Fruit fly (Drosophila melanogaster): ENCODE results near the gene CG9389.

Gene CG9389

DNA sequence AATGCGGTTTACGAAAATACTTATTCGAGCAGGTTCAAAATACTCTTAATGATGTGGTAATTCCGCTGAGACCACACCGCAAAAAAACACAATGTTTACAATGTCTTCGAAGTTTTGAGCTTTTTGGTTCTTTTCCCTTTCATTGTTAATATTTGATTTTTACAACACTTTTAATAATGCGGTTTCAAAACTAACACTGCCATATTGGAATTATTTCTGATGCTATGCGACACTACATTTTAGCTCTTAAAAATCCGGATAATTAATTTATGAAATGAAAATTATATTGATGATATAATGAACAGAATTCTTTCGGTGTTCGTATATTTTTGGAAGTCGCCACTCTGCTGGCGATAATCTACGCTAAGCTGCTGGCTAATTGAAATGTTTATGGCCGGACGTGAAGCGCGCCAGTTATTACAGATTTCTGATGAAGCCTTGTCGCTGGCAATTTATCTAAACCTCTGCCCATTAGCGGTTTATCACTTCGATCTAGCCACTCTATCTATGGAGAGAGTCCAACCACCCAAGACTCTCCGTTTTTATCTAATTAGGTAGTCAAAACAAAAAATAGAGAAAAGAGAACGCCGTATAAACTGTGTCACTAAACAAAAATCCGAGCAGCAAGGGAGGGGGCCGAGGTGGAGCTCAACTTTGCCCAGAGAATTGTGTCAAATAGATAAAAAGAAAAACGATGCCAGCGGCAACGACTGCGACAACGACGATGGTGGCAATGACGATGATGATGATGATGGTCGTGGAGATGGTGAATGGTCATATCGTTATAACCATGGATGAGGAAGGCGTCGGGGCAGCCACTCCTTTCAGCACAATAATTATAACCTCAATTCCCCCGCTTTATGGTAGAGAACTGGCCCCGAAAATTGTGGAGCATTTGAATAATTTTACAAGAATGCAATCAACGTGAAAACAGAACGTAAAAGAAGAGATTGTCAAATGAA lies 14.0 kb downstream of the CG9389 start (continued):
- TF ChIP-seq esn (GFP tag; optimal IDR thresholded peaks at IDR 0.05): peak; percentile 51
- TF ChIP-seq CG8319 (GFP tag; optimal IDR thresholded peaks at IDR 0.05): no peak
- TF ChIP-seq CG6854 (GFP tag; optimal IDR thresholded peaks at IDR 0.05): peak; percentile 13
- no peak for TF ChIP-seq CG6808 (GFP tag; optimal IDR thresholded peaks at IDR 0.05)
- TF ChIP-seq Met (GFP tag; optimal IDR thresholded peaks at IDR 0.05): peak; percentile 57
- no peak for TF ChIP-seq cyc (GFP tag; optimal IDR thresholded peaks at IDR 0.05)
- no peak for TF ChIP-seq CG1621 (tag; optimal IDR thresholded peaks at IDR 0.05)
- TF ChIP-seq Ets96B (tag; optimal IDR thresholded peaks at IDR 0.05): no peak
- TF ChIP-seq net (GFP tag; optimal IDR thresholded peaks at IDR 0.05): no peak
- TF ChIP-seq Eip78C (GFP tag): peak; percentile 83
- no peak for TF ChIP-seq fd85E (GFP tag; optimal IDR thresholded peaks at IDR 0.05)
- TF ChIP-seq fkh (GFP tag; optimal IDR thresholded peaks at IDR 0.05): no peak
- no peak for TF ChIP-seq CG6792 (GFP tag; optimal IDR thresholded peaks at IDR 0.05)
- TF ChIP-seq Ets21C (GFP tag; optimal IDR thresholded peaks at IDR 0.05): no peak
- TF ChIP-seq OdsH (GFP tag; optimal IDR thresholded peaks at IDR 0.05): no peak
- no peak for TF ChIP-seq CG11762 (GFP tag; optimal IDR thresholded peaks at IDR 0.05; ENCODE audit: insufficient read depth)
- TF ChIP-seq svp (GFP tag): peak; percentile 75
- TF ChIP-seq CG3919 (GFP tag; optimal IDR thresholded peaks at IDR 0.05): no peak
- TF ChIP-seq CG10669 (GFP tag; optimal IDR thresholded peaks at IDR 0.05): no peak
- TF ChIP-seq CG7368 (GFP tag; optimal IDR thresholded peaks at IDR 0.05): no peak
- no peak for TF ChIP-seq CG16779 (tag; optimal IDR thresholded peaks at IDR 0.05)
- no peak for TF ChIP-seq Eip75B (GFP tag; optimal IDR thresholded peaks at IDR 0.05)
- no peak for TF ChIP-seq spab (GFP tag; optimal IDR thresholded peaks at IDR 0.05)
- no peak for TF ChIP-seq Eip93F (GFP tag; optimal IDR thresholded peaks at IDR 0.05)
- TF ChIP-seq Hr38 (GFP tag; optimal IDR thresholded peaks at IDR 0.05): no peak
- no peak for TF ChIP-seq CG32006 (GFP tag; optimal IDR thresholded peaks at IDR 0.05)
- TF ChIP-seq CG9139 (GFP tag; optimal IDR thresholded peaks at IDR 0.05): no peak
- peak; percentile 50 for TF ChIP-seq Sox102F (GFP tag; optimal IDR thresholded peaks at IDR 0.05)
- TF ChIP-seq ss (GFP tag; optimal IDR thresholded peaks at IDR 0.05): no peak

dm6 chr3L:21254524-21254972 lies 15.8 kb downstream of the CG9389 start:
- no peak for TF ChIP-seq OdsH (GFP tag; optimal IDR thresholded peaks at IDR 0.05)
- TF ChIP-seq svp (GFP tag): peak; percentile 43
- no peak for TF ChIP-seq CG31627 (GFP tag; optimal IDR thresholded peaks at IDR 0.05)
- peak; percentile 21 for TF ChIP-seq CG9139 (GFP tag; optimal IDR thresholded peaks at IDR 0.05)
- TF ChIP-seq eg (GFP tag; IDR thresholded peaks at IDR 0.05): no peak
- peak; percentile 60 for TF ChIP-seq CG1621 (tag; optimal IDR thresholded peaks at IDR 0.05)
- TF ChIP-seq Gug (GFP tag; IDR thresholded peaks at IDR 0.05): no peak
- peak; percentile 57 for TF ChIP-seq Eip78C (GFP tag)
- no peak for TF ChIP-seq fkh (GFP tag; optimal IDR thresholded peaks at IDR 0.05)

dm6 chr3L:21253761-21254523 lies 16.4 kb downstream of the CG9389 start:
- TF ChIP-seq svp (GFP tag) (peak; percentile 100), Gug (GFP tag; IDR thresholded peaks at IDR 0.05) (peak; percentile 72), CG32006 (GFP tag; optimal IDR thresholded peaks at IDR 0.05) (peak; percentile 81), CG7368 (GFP tag; optimal IDR thresholded peaks at IDR 0.05) (peak; percentile 98), Hr38 (GFP tag; optimal IDR thresholded peaks at IDR 0.05) (no peak), CG15336 (GFP tag; IDR thresholded peaks at IDR 0.05) (peak; percentile 82), CG10669 (GFP tag; optimal IDR thresholded peaks at IDR 0.05) (peak; percentile 99), achi (GFP tag; optimal IDR thresholded peaks at IDR 0.05) (peak; percentile 98), dsx (GFP tag; optimal IDR thresholded peaks at IDR 0.05; ENCODE audit: poor library complexity, severe bottlenecking) (peak; percentile 98), Eip75B (GFP tag; optimal IDR thresholded peaks at IDR 0.05) (peak; percentile 99), Lpt (GFP tag; optimal IDR thresholded peaks at IDR 0.05) (peak; percentile 89), CG10631 (GFP tag; optimal IDR thresholded peaks at IDR 0.05) (peak; percentile 99), ss (GFP tag; optimal IDR thresholded peaks at IDR 0.05) (peak; percentile 93 to 99), salr (GFP tag; optimal IDR thresholded peaks at IDR 0.05) (peak; percentile 89 to 97), Smox (GFP tag; optimal IDR thresholded peaks at IDR 0.05) (peak; percentile 99), Hr4 (GFP tag; optimal IDR thresholded peaks at IDR 0.05) (peak; percentile 83), acj6 (GFP tag; optimal IDR thresholded peaks at IDR 0.05) (peak; percentile 99), CG16779 (tag; optimal IDR thresholded peaks at IDR 0.05) (peak; percentile 90), CG6792 (GFP tag; optimal IDR thresholded peaks at IDR 0.05) (peak; percentile 99), Ets96B (tag; optimal IDR thresholded peaks at IDR 0.05) (peak; percentile 99), CG8319 (GFP tag; optimal IDR thresholded peaks at IDR 0.05) (peak; percentile 99), CG11294 (GFP tag; IDR thresholded peaks at IDR 0.05) (peak; percentile 63), CG6163 (GFP tag; IDR thresholded peaks at IDR 0.05) (peak; percentile 98), fd85E (GFP tag; optimal IDR thresholded peaks at IDR 0.05) (peak; percentile 97)
